Fruit fly (Drosophila melanogaster): ENCODE results near the gene CG17544.

The CG17544 gene

DNA sequence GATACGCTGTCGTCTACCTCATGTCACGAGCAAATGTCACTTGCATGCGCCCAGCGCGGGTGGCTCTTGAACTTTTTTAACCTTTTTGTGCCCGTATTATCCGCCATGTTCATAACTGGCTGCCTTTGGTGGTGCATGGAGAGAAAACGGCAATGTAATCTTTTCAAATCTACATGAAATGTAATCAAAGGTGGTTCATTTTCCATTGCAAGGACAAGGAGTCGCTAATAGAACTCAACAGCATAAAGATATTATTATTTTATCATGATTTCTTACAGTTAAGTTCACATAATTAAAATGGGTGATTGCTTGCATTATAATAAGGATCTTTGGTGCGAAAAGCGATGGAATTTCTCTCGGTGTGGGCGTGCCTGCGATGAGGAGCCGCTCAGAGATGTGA is 55.5 kb downstream of the CG17544 start:
- TF ChIP-seq Mes4 (GFP tag; optimal IDR thresholded peaks at IDR 0.05) (no peak), lab (GFP tag; optimal IDR thresholded peaks at IDR 0.05) (no peak), CG6813 (GFP tag; optimal IDR thresholded peaks at IDR 0.05) (no peak), CG18262 (tag; optimal IDR thresholded peaks at IDR 0.05) (no peak), Med (GFP tag) (peak; percentile 46), CG11723 (GFP tag; optimal IDR thresholded peaks at IDR 0.05) (no peak), sens (GFP tag) (peak; percentile 49), CG1024 (GFP tag; IDR thresholded peaks at IDR 0.05) (no peak), Chrac-16 (GFP tag; optimal IDR thresholded peaks at IDR 0.05) (no peak), otp (GFP tag; IDR thresholded peaks at IDR 0.05) (no peak), lola (GFP tag; optimal IDR thresholded peaks at IDR 0.05) (no peak), grn (GFP tag; optimal IDR thresholded peaks at IDR 0.05) (no peak), cato (GFP tag; optimal IDR thresholded peaks at IDR 0.05; ENCODE audit: borderline replicate concordance) (no peak)

dm6 chr2L:19342018-19342417 is 56.3 kb downstream of the CG17544 start:
- TF ChIP-seq mirr (GFP tag; optimal IDR thresholded peaks at IDR 0.05) (no peak), ewg (GFP tag; optimal IDR thresholded peaks at IDR 0.05) (no peak), dysf (GFP tag; IDR thresholded peaks at IDR 0.05) (peak; percentile 15; the same call in 1 of the 3 replicates), CG2199 (GFP tag; IDR thresholded peaks at IDR 0.05) (no peak), CG4854 (GFP tag; optimal IDR thresholded peaks at IDR 0.05) (no peak), CG8924 (tag; optimal IDR thresholded peaks at IDR 0.05) (peak; percentile 34), hkb (optimal IDR thresholded peaks at IDR 0.05) (no peak), hkb (GFP tag; IDR thresholded peaks at IDR 0.05) (no peak), CG12659 (GFP tag; optimal IDR thresholded peaks at IDR 0.05) (peak; percentile 1), CG9797 (GFP tag; optimal IDR thresholded peaks at IDR 0.05) (no peak), Vsx1 (GFP tag; optimal IDR thresholded peaks at IDR 0.05) (no peak), CG3995 (GFP tag; optimal IDR thresholded peaks at IDR 0.05) (no peak), toy (GFP tag; IDR thresholded peaks at IDR 0.05) (no peak), CG3407 (GFP tag; optimal IDR thresholded peaks at IDR 0.05) (peak; percentile 41), CHES-1-like (GFP tag; optimal IDR thresholded peaks at IDR 0.05) (peak; percentile 15), sens (GFP tag) (peak; percentile 78), kah (GFP tag; optimal IDR thresholded peaks at IDR 0.05) (no peak), CG9876 (GFP tag; optimal IDR thresholded peaks at IDR 0.05) (no peak), fd64A (GFP tag; optimal IDR thresholded peaks at IDR 0.05) (peak; percentile 20), Hey (tag; optimal IDR thresholded peaks at IDR 0.05) (no peak), Gsc (GFP tag; IDR thresholded peaks at IDR 0.05) (no peak), abd-A (tag; optimal IDR thresholded peaks at IDR 0.05) (no peak), Ets97D (GFP tag; optimal IDR thresholded peaks at IDR 0.05) (no peak), Camta (GFP tag; optimal IDR thresholded peaks at IDR 0.05) (no peak), CG10274 (GFP tag; optimal IDR thresholded peaks at IDR 0.05) (no peak), Usf (GFP tag; optimal IDR thresholded peaks at IDR 0.05) (no peak), tup (GFP tag; optimal IDR thresholded peaks at IDR 0.05) (no peak), MESR4 (GFP tag; optimal IDR thresholded peaks at IDR 0.05) (no peak), fu2 (GFP tag; optimal IDR thresholded peaks at IDR 0.05) (no peak), CG1024 (GFP tag; IDR thresholded peaks at IDR 0.05) (0 out of 2 replicates have a peak, but pooled peaks have one; percentile 16), ato (GFP tag; IDR thresholded peaks at IDR 0.05; ENCODE audit: partially characterized antibody) (no peak), Kr (GFP tag; optimal IDR thresholded peaks at IDR 0.05) (no peak), phol (tag; optimal IDR thresholded peaks at IDR 0.05) (peak; percentile 68), Dek (tag; optimal IDR thresholded peaks at IDR 0.05) (no peak), eve (GFP tag; optimal IDR thresholded peaks at IDR 0.05) (no peak), Rfx (GFP tag; IDR thresholded peaks at IDR 0.05) (no peak), CG9727 (GFP tag; optimal IDR thresholded peaks at IDR 0.05) (no peak), CG12942 (GFP tag; optimal IDR thresholded peaks at IDR 0.05) (no peak), Pdp1 (GFP tag; optimal IDR thresholded peaks at IDR 0.05) (no peak)
